Fruit fly (Drosophila melanogaster): ENCODE data around the gene CG34338.

Gene CG34338

dm6 chrX:7791086-7791485 is 22.5 kb downstream of the CG34338 start:
- no peak for TF ChIP-seq Myc (optimal IDR thresholded peaks at IDR 0.05)
- no peak for TF ChIP-seq insv (optimal IDR thresholded peaks at IDR 0.05)
- no peak for TF ChIP-seq ttk (optimal IDR thresholded peaks at IDR 0.05)
- no peak for TF ChIP-seq h (optimal IDR thresholded peaks at IDR 0.05)
- no peak for TF ChIP-seq Sin3A (optimal IDR thresholded peaks at IDR 0.05)
- no peak for TF ChIP-seq psq (optimal IDR thresholded peaks at IDR 0.05)

dm6 chrX:7801085-7801484 is 32.5 kb downstream of the CG34338 start:
- TF ChIP-seq h (optimal IDR thresholded peaks at IDR 0.05) (no peak), Sin3A (optimal IDR thresholded peaks at IDR 0.05) (no peak), insv (optimal IDR thresholded peaks at IDR 0.05) (no peak), ttk (optimal IDR thresholded peaks at IDR 0.05) (no peak), Myc (optimal IDR thresholded peaks at IDR 0.05) (no peak), psq (optimal IDR thresholded peaks at IDR 0.05) (no peak)
